Fruit fly (Drosophila melanogaster): ENCODE results near the gene CG32219.

Gene CG32219

dm6 chr3L:19910054-19910414, 40.9 kb downstream of the CG32219 start, which contains the start of the genes Mi-2 and Prp3 (continued):
- TF ChIP-seq nerfin-1 (tag; optimal IDR thresholded peaks at IDR 0.05), result peak; percentile 53
- peak; percentile 57 for TF ChIP-seq CG14710 (tag; optimal IDR thresholded peaks at IDR 0.05)
- no peak for TF ChIP-seq kni (GFP tag; optimal IDR thresholded peaks at IDR 0.05)
- TF ChIP-seq caup (GFP tag; optimal IDR thresholded peaks at IDR 0.05; ENCODE audit: severe bottlenecking), result peak; percentile 40
- 0 out of 2 replicates have a peak, but pooled peaks have one; percentile 63 for TF ChIP-seq chm (GFP tag; IDR thresholded peaks at IDR 0.05)
- peak; percentile 21 for TF ChIP-seq nmo (GFP tag; optimal IDR thresholded peaks at IDR 0.05)
- no peak for TF ChIP-seq CG11093 (GFP tag; IDR thresholded peaks at IDR 0.05)
- TF ChIP-seq Abd-B (GFP tag; optimal IDR thresholded peaks at IDR 0.05), result peak; percentile 76
- TF ChIP-seq CG42726 (GFP tag; IDR thresholded peaks at IDR 0.05; ENCODE audit: partially characterized antibody), result 0 out of 2 replicates have a peak, but pooled peaks have one; percentile 40
- TF ChIP-seq CG8924 (tag; optimal IDR thresholded peaks at IDR 0.05), result peak; percentile 71
- no peak for TF ChIP-seq CG12236 (GFP tag; optimal IDR thresholded peaks at IDR 0.05)
- no peak for TF ChIP-seq D (optimal IDR thresholded peaks at IDR 0.05)
- TF ChIP-seq D (GFP tag; optimal IDR thresholded peaks at IDR 0.05), result no peak
- TF ChIP-seq dati (GFP tag; IDR thresholded peaks at IDR 0.05), result no peak
- TF ChIP-seq lbe (GFP tag; optimal IDR thresholded peaks at IDR 0.05), result no peak
- TF ChIP-seq aop (GFP tag; IDR thresholded peaks at IDR 0.05), result no peak
- TF ChIP-seq CG6813 (GFP tag; optimal IDR thresholded peaks at IDR 0.05), result no peak
- TF ChIP-seq ewg (GFP tag; optimal IDR thresholded peaks at IDR 0.05), result peak; percentile 7
- TF ChIP-seq Stat92E (GFP tag; optimal IDR thresholded peaks at IDR 0.05), result peak in 1 of 3 experiments; percentile 93
- no peak for TF ChIP-seq CG31224 (GFP tag; IDR thresholded peaks at IDR 0.05)
- peak in 1 of 2 experiments; percentile 31 for TF ChIP-seq Pdp1 (GFP tag; optimal IDR thresholded peaks at IDR 0.05)
- peak; percentile 28 for TF ChIP-seq CTCF (GFP tag; optimal IDR thresholded peaks at IDR 0.05)
- TF ChIP-seq Hsf (GFP tag; optimal IDR thresholded peaks at IDR 0.05), result peak; percentile 21
- TF ChIP-seq Dp (GFP tag; optimal IDR thresholded peaks at IDR 0.05), result peak; percentile 47
- no peak for TF ChIP-seq esg (GFP tag; conservative IDR thresholded peaks at IDR 0.05)
- peak; percentile 51 for TF ChIP-seq trem (tag; optimal IDR thresholded peaks at IDR 0.05)
- TF ChIP-seq row (GFP tag; IDR thresholded peaks at IDR 0.05), result no peak
- TF ChIP-seq cad (GFP tag; optimal IDR thresholded peaks at IDR 0.05), result no peak
- peak; percentile 3 for TF ChIP-seq CG13624 (GFP tag; optimal IDR thresholded peaks at IDR 0.05)
- TF ChIP-seq Lim3 (GFP tag; IDR thresholded peaks at IDR 0.05), result no peak
- no peak for TF ChIP-seq Dll (GFP tag; IDR thresholded peaks at IDR 0.05; ENCODE audit: partially characterized antibody)
- TF ChIP-seq dysf (GFP tag; IDR thresholded peaks at IDR 0.05), result no peak
- TF ChIP-seq CG12769 (tag; optimal IDR thresholded peaks at IDR 0.05), result no peak
- no peak for TF ChIP-seq HLHmδ (GFP tag; optimal IDR thresholded peaks at IDR 0.05)
- peak; percentile 83 for TF ChIP-seq sens (GFP tag)
- peak; percentile 3 for TF ChIP-seq CG3407 (GFP tag; optimal IDR thresholded peaks at IDR 0.05)
- peak; percentile 3 for TF ChIP-seq CG1647 (GFP tag; optimal IDR thresholded peaks at IDR 0.05)
- peak; percentile 64 for TF ChIP-seq zf30C (GFP tag; optimal IDR thresholded peaks at IDR 0.05)
- no peak for TF ChIP-seq Mrtf (GFP tag; IDR thresholded peaks at IDR 0.05)
- TF ChIP-seq CG5953 (GFP tag; IDR thresholded peaks at IDR 0.05), result no peak
- 0 out of 2 replicates have a peak, but pooled peaks have one; percentile 15 for TF ChIP-seq bbx (GFP tag; IDR thresholded peaks at IDR 0.05; ENCODE audit: partially characterized antibody)
- no peak for TF ChIP-seq Ravus (GFP tag; IDR thresholded peaks at IDR 0.05)
- no peak for TF ChIP-seq pan (optimal IDR thresholded peaks at IDR 0.05)
- no peak for TF ChIP-seq pan (GFP tag; optimal IDR thresholded peaks at IDR 0.05 in 1 of 2, IDR thresholded peaks at IDR 0.05 in 1 of 2)
- peak; percentile 52 for TF ChIP-seq CG10267 (tag; optimal IDR thresholded peaks at IDR 0.05)
- TF ChIP-seq CG16815 (GFP tag; optimal IDR thresholded peaks at IDR 0.05), result no peak
- peak; percentile 63; the same call in 1 of the 2 replicates for TF ChIP-seq CG3847 (GFP tag; IDR thresholded peaks at IDR 0.05)
- TF ChIP-seq fd64A (GFP tag; optimal IDR thresholded peaks at IDR 0.05), result no peak
- peak; percentile 21 for TF ChIP-seq gro (GFP tag; optimal IDR thresholded peaks at IDR 0.05)
- TF ChIP-seq nau (GFP tag; optimal IDR thresholded peaks at IDR 0.05), result no peak
- TF ChIP-seq CG11398 (GFP tag; optimal IDR thresholded peaks at IDR 0.05), result no peak
- TF ChIP-seq slbo (GFP tag; IDR thresholded peaks at IDR 0.05), result peak; percentile 23; the same call in 1 of the 2 replicates

All from whole organism, embryonic.